Worm (Caenorhabditis elegans) whole organism, mixed stage, embryonic: ENCODE measurements around the gene dhs-28.

Experiments used
- ceh-83 ChIP-seq: fragments of 200-800 bp; sonication (Bioruptor generic); optimal IDR thresholded peaks from 2 replicates; lab custom pipeline; 2018; ENCODE audit warnings: mild to moderate bottlenecking, missing genetic modification characterization, missing compliant biosample characterization
- elt-1 ChIP-seq: sonication (generic microtip); optimal IDR thresholded peaks from 2 replicates; lab custom pipeline; 2017; ENCODE audit warnings: missing genetic modification characterization, mild to moderate bottlenecking, missing compliant biosample characterization, antibody characterized with exemption, moderate library complexity, borderline replicate concordance; ENCODE audit not compliant: insufficient read depth
- lin-32 ChIP-seq: fragments of 200-800 bp; sonication (Bioruptor generic); optimal IDR thresholded peaks from 2 replicates; lab custom pipeline; 2018; ENCODE audit warnings: mild to moderate bottlenecking, missing genetic modification characterization, missing compliant biosample characterization
- lsy-2 ChIP-seq: fragments of 150-350 bp; optimal IDR thresholded peaks from 2 replicates; lab custom pipeline; 2014; ENCODE audit warnings: missing biosample characterization, missing genetic modification characterization
- mep-1 ChIP-seq: fragments of 150-350 bp; optimal IDR thresholded peaks from 2 replicates; lab custom pipeline; 2017; ENCODE audit warnings: missing biosample characterization, missing genetic modification reagents, missing genetic modification characterization, inconsistent platforms
- nhr-76 ChIP-seq: sonication (generic microtip); optimal IDR thresholded peaks from 2 replicates; lab custom pipeline; 2017; ENCODE audit warnings: missing biosample characterization, missing genetic modification characterization
- pha-4 ChIP-seq: fragments of 150-350 bp; optimal IDR thresholded peaks from 2 replicates; lab custom pipeline; 2018; ENCODE audit warnings: missing biosample characterization, missing genetic modification reagents, missing genetic modification characterization
- unc-39 ChIP-seq: fragments of 150-350 bp; optimal IDR thresholded peaks from 2 replicates; lab custom pipeline; 2014; ENCODE audit warnings: missing biosample characterization, missing genetic modification characterization
- unc-62 ChIP-seq: fragments of 150-350 bp; optimal IDR thresholded peaks from 2 replicates; lab custom pipeline; 2014; ENCODE audit warnings: missing biosample characterization, missing genetic modification reagents, missing genetic modification characterization
- zip-8 ChIP-seq: fragments of 150-350 bp; optimal IDR thresholded peaks from 2 replicates; lab custom pipeline; 2014; ENCODE audit warnings: missing biosample characterization, missing genetic modification characterization
- ztf-11 ChIP-seq: fragments of 150-350 bp; optimal IDR thresholded peaks from 2 replicates; lab custom pipeline; 2014; ENCODE audit warnings: missing biosample characterization, missing genetic modification characterization

- TF ChIP-seq zip-8 (tag; lab: Kevin White, UChicago) (no peak), elt-1 (no peak), unc-39 (tag; lab: Kevin White, UChicago) (no peak), ztf-11 (tag; lab: Kevin White, UChicago) (no peak), ceh-83 (GFP tag; lab: Kevin White, UChicago) (no peak), nhr-76 (tag; lab: Kevin White, UChicago) (no peak), lsy-2 (tag; lab: Kevin White, UChicago) (no peak), pha-4 (no peak), mep-1 (tag; lab: Kevin White, UChicago) (no peak), unc-62 (GFP tag; lab: Kevin White, UChicago) (no peak), lin-32 (GFP tag; lab: Kevin White, UChicago) (no peak)
Observed at ce11 chrX:6825840-6826239, 7.6 kb downstream of the dhs-28 start, which contains the start of gene F41B4.1.
